Fruit fly (Drosophila melanogaster): Measurements from ENCODE around the gene Tim9a.

Gene Tim9a

dm6 chrX:13390465-13391173, 5.6 kb downstream of the Tim9a start (continued):
- TF ChIP-seq CG4730 (GFP tag; IDR thresholded peaks at IDR 0.05): peak; percentile 33; the same call in 1 of the 2 replicates
- TF ChIP-seq gce (GFP tag; IDR thresholded peaks at IDR 0.05): no peak
- peak; percentile 76; the same call in 2 of the 3 replicates for TF ChIP-seq Dbx (GFP tag; IDR thresholded peaks at IDR 0.05)
- TF ChIP-seq CG13624 (GFP tag; optimal IDR thresholded peaks at IDR 0.05): no peak
- TF ChIP-seq CG5180 (GFP tag; optimal IDR thresholded peaks at IDR 0.05): peak; percentile 8
- no peak for TF ChIP-seq CG31365 (tag; optimal IDR thresholded peaks at IDR 0.05)
- TF ChIP-seq E2f2 (GFP tag; IDR thresholded peaks at IDR 0.05): peak; percentile 37; the same call in 1 of the 2 replicates
- peak; percentile 58 for TF ChIP-seq CG31441 (GFP tag; IDR thresholded peaks at IDR 0.05)
- peak; percentile 61 for TF ChIP-seq CG6813 (GFP tag; optimal IDR thresholded peaks at IDR 0.05)
- TF ChIP-seq zf30C (GFP tag; optimal IDR thresholded peaks at IDR 0.05): peak; percentile 36
- TF ChIP-seq CG9437 (GFP tag; optimal IDR thresholded peaks at IDR 0.05): peak; percentile 36
- peak; percentile 74 for TF ChIP-seq sob (GFP tag; IDR thresholded peaks at IDR 0.05)
- TF ChIP-seq CG12155 (GFP tag; optimal IDR thresholded peaks at IDR 0.05): peak; percentile 43
- TF ChIP-seq CG12299 (tag; optimal IDR thresholded peaks at IDR 0.05): peak; percentile 43
- TF ChIP-seq CG10366 (GFP tag; IDR thresholded peaks at IDR 0.05): peak; percentile 48
- peak; percentile 2 for TF ChIP-seq CG10654 (GFP tag; optimal IDR thresholded peaks at IDR 0.05)
- peak; percentile 5 for TF ChIP-seq fd96Cb (tag; optimal IDR thresholded peaks at IDR 0.05)
- 0 out of 3 replicates have a peak, but pooled peaks have one; percentile 23 for TF ChIP-seq CG7357 (GFP tag; IDR thresholded peaks at IDR 0.05)
- peak; percentile 62 for TF ChIP-seq Poxn (GFP tag; IDR thresholded peaks at IDR 0.05)
- TF ChIP-seq CG10147 (GFP tag; optimal IDR thresholded peaks at IDR 0.05): peak; percentile 81
- peak; percentile 16 for TF ChIP-seq lilli (GFP tag; optimal IDR thresholded peaks at IDR 0.05)
- peak; percentile 60; the same call in 1 of the 2 replicates for TF ChIP-seq lmd (GFP tag; IDR thresholded peaks at IDR 0.05)
- no peak for TF ChIP-seq dm (GFP tag; optimal IDR thresholded peaks at IDR 0.05)
- no peak for TF ChIP-seq hb (GFP tag; IDR thresholded peaks at IDR 0.05; ENCODE audit: partially characterized antibody)
- peak; percentile 36; the same call in 1 of the 2 replicates for TF ChIP-seq CG43689 (GFP tag; IDR thresholded peaks at IDR 0.05)
- peak; percentile 52; the same call in 1 of the 2 replicates for TF ChIP-seq Oaz (GFP tag; IDR thresholded peaks at IDR 0.05)
- TF ChIP-seq HLH54F (GFP tag; optimal IDR thresholded peaks at IDR 0.05): no peak
- TF ChIP-seq hth (optimal IDR thresholded peaks at IDR 0.05): no peak
- TF ChIP-seq Aef1 (GFP tag; IDR thresholded peaks at IDR 0.05): peak; percentile 68
- no peak for TF ChIP-seq crp (GFP tag; optimal IDR thresholded peaks at IDR 0.05)
- TF ChIP-seq CG4424 (GFP tag; optimal IDR thresholded peaks at IDR 0.05): peak; percentile 2
- peak; percentile 80 for TF ChIP-seq CG7839 (tag; optimal IDR thresholded peaks at IDR 0.05)
- TF ChIP-seq Nf-YC (tag; optimal IDR thresholded peaks at IDR 0.05): peak; percentile 81
- peak; percentile 81 for TF ChIP-seq BtbVII (GFP tag; optimal IDR thresholded peaks at IDR 0.05)
- 0 out of 2 replicates have a peak, but pooled peaks have one; percentile 34 for TF ChIP-seq CG32772 (GFP tag; IDR thresholded peaks at IDR 0.05)
- TF ChIP-seq trem (tag; optimal IDR thresholded peaks at IDR 0.05): no peak
- TF ChIP-seq cwo (GFP tag; optimal IDR thresholded peaks at IDR 0.05): peak; percentile 65
- TF ChIP-seq org-1 (GFP tag; optimal IDR thresholded peaks at IDR 0.05): peak; percentile 18
- TF ChIP-seq lbe (GFP tag; optimal IDR thresholded peaks at IDR 0.05): peak; percentile 43
- TF ChIP-seq CkIIα-i1 (GFP tag; IDR thresholded peaks at IDR 0.05): 0 out of 2 replicates have a peak, but pooled peaks have one; percentile 6
- TF ChIP-seq CG11696 (GFP tag; IDR thresholded peaks at IDR 0.05): 0 out of 2 replicates have a peak, but pooled peaks have one; percentile 45
- TF ChIP-seq CG15011 (GFP tag; optimal IDR thresholded peaks at IDR 0.05): peak; percentile 48
- peak; percentile 59; the same call in 2 of the 3 replicates for TF ChIP-seq CG2889 (GFP tag; IDR thresholded peaks at IDR 0.05)
- peak; percentile 77 for TF ChIP-seq CG11085 (GFP tag; IDR thresholded peaks at IDR 0.05)
- no peak for TF ChIP-seq CG32767 (GFP tag; IDR thresholded peaks at IDR 0.05)
- no peak for TF ChIP-seq sc (optimal IDR thresholded peaks at IDR 0.05)
- TF ChIP-seq sc (GFP tag; optimal IDR thresholded peaks at IDR 0.05): no peak
- peak; percentile 85 for TF ChIP-seq lab (GFP tag; optimal IDR thresholded peaks at IDR 0.05)
- no peak for TF ChIP-seq HmgD (GFP tag; optimal IDR thresholded peaks at IDR 0.05)
- TF ChIP-seq CG1602 (GFP tag; optimal IDR thresholded peaks at IDR 0.05): peak; percentile 26
